Fruit fly (Drosophila melanogaster) whole organism, adult: ENCODE measurements around the gene CG14316.

Experiments
- CG11617 ChIP-seq: fragments of 200-800 bp; sonication (Bioruptor generic); optimal IDR thresholded peaks from 2 replicates; lab custom pipeline; 2017; ENCODE audit warnings: mild to moderate bottlenecking, missing biosample characterization, missing genetic modification reagents, missing genetic modification characterization
- CG1620 ChIP-seq: fragments of 200-800 bp; sonication (Bioruptor generic); optimal IDR thresholded peaks from 2 replicates; lab custom pipeline; 2016; ENCODE audit warnings: missing biosample characterization, missing genetic modification characterization
- CG5204 ChIP-seq: fragments of 200-800 bp; sonication (Bioruptor generic); optimal IDR thresholded peaks from 2 replicates; lab custom pipeline; 2016; ENCODE audit warnings: missing biosample characterization, missing genetic modification characterization
- CG7045 ChIP-seq: fragments of 200-800 bp; sonication (Bioruptor generic); optimal IDR thresholded peaks from 2 replicates; lab custom pipeline; 2017; ENCODE audit warnings: missing biosample characterization, mild to moderate bottlenecking, missing genetic modification characterization
- CG7101 ChIP-seq: fragments of 200-800 bp; sonication (Bioruptor generic); optimal IDR thresholded peaks from 2 replicates; lab custom pipeline; 2018; ENCODE audit warnings: missing biosample characterization, mild to moderate bottlenecking, missing genetic modification characterization, moderate library complexity
- Hr96 ChIP-seq: fragments of 200-800 bp; sonication (Bioruptor generic); optimal IDR thresholded peaks from 2 replicates; lab custom pipeline; 2016; ENCODE audit warnings: missing biosample characterization, missing genetic modification characterization
- Mnt ChIP-seq: fragments of 200-800 bp; sonication (Bioruptor generic); optimal IDR thresholded peaks from 2 replicates; lab custom pipeline; 2016; ENCODE audit warnings: missing biosample characterization, mild to moderate bottlenecking, missing genetic modification characterization
- bab1 ChIP-seq: fragments of 200-800 bp; sonication (Bioruptor generic); optimal IDR thresholded peaks from 3 replicates; lab custom pipeline; 2019; ENCODE audit warnings: missing biosample characterization, mild to moderate bottlenecking, missing genetic modification characterization, moderate library complexity
- cic ChIP-seq: fragments of 200-800 bp; sonication (Bioruptor generic); optimal IDR thresholded peaks from 2 replicates; lab custom pipeline; 2017; ENCODE audit warnings: missing biosample characterization, mild to moderate bottlenecking, missing genetic modification characterization, moderate library complexity
- cnc ChIP-seq, 2 experiments: fragments of >200 bp; optimal IDR thresholded peaks; 2 replicates each; lab custom pipeline; 2017
- kay ChIP-seq: fragments of 200-800 bp; sonication (Bioruptor generic); peaks from one replicate; lab custom pipeline; 2016; ENCODE audit warnings: missing biosample characterization, missing genetic modification characterization, borderline replicate concordance
- ovo ChIP-seq: fragments of 200-800 bp; sonication (Bioruptor generic); optimal IDR thresholded peaks from 2 replicates; lab custom pipeline; 2016; ENCODE audit warnings: missing biosample characterization, missing genetic modification characterization
- pad ChIP-seq: fragments of 200-800 bp; sonication (Bioruptor generic); optimal IDR thresholded peaks from 3 replicates; lab custom pipeline; 2017; ENCODE audit warnings: missing biosample characterization, missing genetic modification characterization, mild to moderate bottlenecking, moderate library complexity, missing genetic modification reagents
- toe ChIP-seq: fragments of 200-800 bp; sonication (Bioruptor generic); optimal IDR thresholded peaks from 2 replicates; lab custom pipeline; 2016; ENCODE audit warnings: missing biosample characterization, missing genetic modification characterization

DNA sequence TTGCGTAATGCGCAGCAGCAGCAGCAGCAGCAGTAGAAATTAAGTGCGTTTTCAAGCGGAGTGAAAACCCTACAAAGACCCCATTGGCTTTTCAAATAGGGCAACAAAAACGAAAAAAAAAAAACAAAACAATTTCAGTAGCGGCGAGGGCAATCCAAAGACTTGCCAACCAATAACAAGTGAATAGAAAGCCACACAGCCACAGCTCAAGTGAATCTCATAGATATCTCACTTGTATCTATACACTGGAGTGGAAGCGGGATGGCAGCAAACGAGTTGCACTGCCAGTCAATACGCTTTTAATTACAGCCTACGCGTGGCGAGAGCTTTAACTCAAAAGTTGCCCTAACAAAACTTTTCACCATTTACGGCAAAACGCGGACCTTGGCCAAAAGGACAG is 33.7 kb upstream of the CG14316 start:
- TF ChIP-seq cic (GFP tag; lab: Kevin White, UChicago) (no peak), CG5204 (GFP tag; lab: Kevin White, UChicago) (no peak), toe (GFP tag; lab: Kevin White, UChicago) (no peak), bab1 (GFP tag; lab: Kevin White, UChicago) (no peak), CG7045 (no peak), CG1620 (GFP tag; lab: Kevin White, UChicago) (no peak), Mnt (GFP tag; lab: Kevin White, UChicago) (no peak), CG7101 (no peak), ovo (GFP tag; lab: Kevin White, UChicago) (no peak), cnc (optimal IDR thresholded peaks at IDR 0.05; lab: Kevin White, UChicago) (no peak), Hr96 (GFP tag; lab: Kevin White, UChicago) (no peak), kay (GFP tag; lab: Kevin White, UChicago) (no peak), pad (GFP tag; lab: Kevin White, UChicago) (no peak), CG11617 (GFP tag; lab: Kevin White, UChicago) (no peak)
